Worm (Caenorhabditis elegans): ENCODE results near the gene kin-26.

DNA sequence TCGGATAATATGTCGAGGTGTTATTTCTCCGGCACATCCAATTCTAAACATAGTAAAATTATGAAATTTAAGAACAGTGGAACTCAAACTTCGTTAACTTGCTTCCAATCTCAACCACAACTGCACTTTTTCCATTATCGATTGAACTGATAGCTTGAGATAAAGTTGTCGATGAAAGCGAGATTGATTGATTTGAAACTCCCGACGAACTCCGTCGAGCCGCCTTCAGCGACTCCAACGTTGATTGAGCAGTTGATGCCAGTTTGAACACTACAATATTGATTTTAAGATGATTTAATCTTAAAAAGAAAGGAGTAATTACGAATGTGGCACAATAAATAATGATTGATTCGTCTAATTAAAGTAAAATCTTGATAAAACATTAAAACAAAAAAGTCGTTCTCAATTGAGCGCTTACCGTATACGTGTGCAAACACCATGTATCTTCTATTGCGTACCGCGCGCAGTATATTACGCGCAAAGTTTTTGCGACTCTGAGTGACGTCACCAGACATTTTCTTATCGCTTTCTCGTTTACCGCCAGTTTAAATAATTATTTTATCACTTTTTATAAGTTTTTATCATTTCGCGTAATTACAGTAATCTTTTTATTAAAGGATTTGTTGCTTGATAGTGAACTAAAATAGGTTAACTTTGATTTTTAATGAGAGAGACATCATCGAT lies 24.7 kb upstream of the kin-26 start, which contains the start of gene arp-11:
- no peak for TF ChIP-seq R02D3.7 (tag; optimal IDR thresholded peaks at IDR 0.05)
- TF ChIP-seq sea-2 (GFP tag; optimal IDR thresholded peaks at IDR 0.05): no peak
- TF ChIP-seq snpc-4 (tag; optimal IDR thresholded peaks at IDR 0.05): peak; percentile 53
- no peak for TF ChIP-seq unc-62 (GFP tag; optimal IDR thresholded peaks at IDR 0.05)
- TF ChIP-seq pqm-1 (tag; optimal IDR thresholded peaks at IDR 0.05): peak; percentile 84
- peak; percentile 54 for TF ChIP-seq lsy-12 (tag; optimal IDR thresholded peaks at IDR 0.05)
- TF ChIP-seq elt-3 (tag; optimal IDR thresholded peaks at IDR 0.05): no peak
- peak; percentile 92 for TF ChIP-seq pha-4 (tag; optimal IDR thresholded peaks at IDR 0.05)
- TF ChIP-seq lin-39 (tag; optimal IDR thresholded peaks at IDR 0.05): peak; percentile 15
- no peak for TF ChIP-seq tbx-2 (tag; optimal IDR thresholded peaks at IDR 0.05)
- no peak for TF ChIP-seq unc-39 (tag; optimal IDR thresholded peaks at IDR 0.05)

Data from whole organism, L3 larva.